Worm (Caenorhabditis elegans): ENCODE results near the gene egas-1.

- TF ChIP-seq nhr-12 (tag; optimal IDR thresholded peaks at IDR 0.05) (no peak), lsy-2 (tag; optimal IDR thresholded peaks at IDR 0.05) (no peak), unc-62 (GFP tag; optimal IDR thresholded peaks at IDR 0.05) (no peak), unc-39 (tag; optimal IDR thresholded peaks at IDR 0.05) (no peak), ztf-11 (tag; optimal IDR thresholded peaks at IDR 0.05) (no peak), mls-2 (tag; optimal IDR thresholded peaks at IDR 0.05) (no peak), ces-1 (GFP tag; optimal IDR thresholded peaks at IDR 0.05) (no peak), elt-1 (tag; optimal IDR thresholded peaks at IDR 0.05; ENCODE audit: borderline replicate concordance, insufficient read depth) (no peak), nhr-28 (tag; optimal IDR thresholded peaks at IDR 0.05) (no peak), mep-1 (tag; optimal IDR thresholded peaks at IDR 0.05) (no peak), unc-120 (tag; optimal IDR thresholded peaks at IDR 0.05; ENCODE audit: poor library complexity, severe bottlenecking) (no peak), nhr-2 (tag; optimal IDR thresholded peaks at IDR 0.05) (no peak)
These were observed 16.3 kb downstream of the egas-1 start for ce11 chrV:18656363-18656762.

All from whole organism, mixed stage, embryonic.